Worm (Caenorhabditis elegans) whole organism, young adult: ENCODE data around the gene hot-6.

Experiments used
- B0336.3 ChIP-seq: fragments of 200-800 bp; sonication (Bioruptor generic); IDR thresholded peaks from 2 replicates; pipeline ENCODE4 v1.3.6; 2022; ENCODE audit warnings: missing genetic modification characterization, missing compliant biosample characterization
- F22D6.2 ChIP-seq: sonication (generic microtip); optimal IDR thresholded peaks from 2 replicates; lab custom pipeline; 2016; ENCODE audit warnings: mild to moderate bottlenecking, missing genetic modification characterization, missing compliant biosample characterization
- F23B12.7 ChIP-seq: sonication (generic microtip); optimal IDR thresholded peaks from 2 replicates; lab custom pipeline; 2017; ENCODE audit warnings: missing genetic modification characterization, mild to moderate bottlenecking, missing compliant biosample characterization, antibody characterized with exemption, moderate library complexity; ENCODE audit not compliant: insufficient read depth
- F49E8.2 ChIP-seq: sonication (generic microtip); optimal IDR thresholded peaks from 3 replicates; lab custom pipeline; 2017; ENCODE audit warnings: missing genetic modification characterization, mild to moderate bottlenecking, missing compliant biosample characterization, antibody characterized with exemption, moderate library complexity; ENCODE audit not compliant: insufficient read depth
- F52B5.7 ChIP-seq: sonication (generic microtip); optimal IDR thresholded peaks from 2 replicates; lab custom pipeline; 2016; ENCODE audit warnings: mild to moderate bottlenecking, missing genetic modification characterization, missing compliant biosample characterization
- F55B11.4 ChIP-seq: sonication (generic microtip); optimal IDR thresholded peaks from 2 replicates; lab custom pipeline; 2016; ENCODE audit warnings: missing compliant biosample characterization, missing genetic modification characterization, borderline replicate concordance; ENCODE audit not compliant: insufficient read depth
- F57C9.4 ChIP-seq: sonication (generic microtip); optimal IDR thresholded peaks from 2 replicates; lab custom pipeline; 2017; ENCODE audit warnings: mild to moderate bottlenecking, missing genetic modification characterization, missing compliant biosample characterization
- T07F8.4 ChIP-seq: sonication (generic microtip); optimal IDR thresholded peaks from 2 replicates; lab custom pipeline; 2016; ENCODE audit warnings: mild to moderate bottlenecking, missing genetic modification characterization, moderate library complexity, missing compliant biosample characterization
- Y53F4B.3 ChIP-seq: fragments of 200-800 bp; sonication (Bioruptor generic); IDR thresholded peaks from 2 replicates; pipeline ENCODE4 v1.3.6; 2022; ENCODE audit warnings: missing genetic modification reagents, missing genetic modification characterization, missing compliant biosample characterization
- Y56A3A.18 ChIP-seq: fragments of 200-800 bp; sonication (Bioruptor generic); IDR thresholded peaks from 2 replicates; pipeline ENCODE4 v1.3.6; 2022; ENCODE audit warnings: missing genetic modification reagents, missing genetic modification characterization, missing compliant biosample characterization
- ZK185.1 ChIP-seq: sonication (generic microtip); optimal IDR thresholded peaks from 2 replicates; lab custom pipeline; 2016; ENCODE audit warnings: mild to moderate bottlenecking, missing genetic modification characterization, missing compliant biosample characterization; ENCODE audit not compliant: poor library complexity, severe bottlenecking
- akir-1 ChIP-seq: fragments of 200-800 bp; sonication (Bioruptor generic); optimal IDR thresholded peaks from 2 replicates; lab custom pipeline; 2018; ENCODE audit warnings: mild to moderate bottlenecking, missing genetic modification characterization, moderate library complexity, missing compliant biosample characterization
- ama-1 ChIP-seq, 3 experiments: fragments of 150-350 bp in 1 of 3; sonication (generic microtip) in 2 of 3; optimal IDR thresholded peaks; 2 replicates each; lab custom pipeline; 2014 to 2018; ENCODE audit warnings: missing biosample characterization in 2 of 3, missing genetic modification characterization in 2 of 3, missing genetic modification reagents in 2 of 3
- aptf-3 ChIP-seq: fragments of 200-800 bp; sonication (Bioruptor generic); IDR thresholded peaks from 2 replicates; pipeline ENCODE4 v1.3.6; 2022; ENCODE audit warnings: missing genetic modification characterization, missing compliant biosample characterization
- atf-7 ChIP-seq: sonication (generic microtip); optimal IDR thresholded peaks from 2 replicates; lab custom pipeline; 2017; ENCODE audit warnings: mild to moderate bottlenecking, missing genetic modification characterization, missing compliant biosample characterization
- attf-5 ChIP-seq: fragments of 200-800 bp; sonication (Bioruptor generic); optimal IDR thresholded peaks from 2 replicates; lab custom pipeline; 2018; ENCODE audit warnings: mild to moderate bottlenecking, missing genetic modification characterization, missing compliant biosample characterization
- attf-6 ChIP-seq: fragments of 200-800 bp; sonication (Bioruptor generic); IDR thresholded peaks from 2 replicates; pipeline ENCODE4 v1.3.6; 2022; ENCODE audit warnings: missing genetic modification reagents, missing genetic modification characterization, missing compliant biosample characterization
- bed-2 ChIP-seq: fragments of 200-800 bp; sonication (Bioruptor generic); IDR thresholded peaks from 2 replicates; pipeline ENCODE4 v1.3.6; 2022; ENCODE audit warnings: missing genetic modification reagents, missing genetic modification characterization, missing compliant biosample characterization
- cebp-1 ChIP-seq, 2 experiments: fragments of 200-800 bp in 1 of 2; sonication (Bioruptor generic) in 1 of 2; sonication (generic microtip) in 1 of 2; IDR thresholded peaks in 1 of 2; optimal IDR thresholded peaks in 1 of 2; 2 replicates each; pipeline versions ENCODE4 v1.3.6 to Lab custom; 2017 to 2022; ENCODE audit warnings: missing compliant biosample characterization in 2 of 2, missing genetic modification characterization in 2 of 2, mild to moderate bottlenecking in 1 of 2, missing genetic modification reagents in 1 of 2, moderate library complexity in 1 of 2
- ceh-58 ChIP-seq: fragments of 200-800 bp; sonication (Bioruptor generic); IDR thresholded peaks from 2 replicates; pipeline ENCODE4 v1.3.6; 2022; ENCODE audit warnings: missing genetic modification characterization, missing compliant biosample characterization
- ceh-91 ChIP-seq: fragments of 200-800 bp; sonication (Bioruptor generic); IDR thresholded peaks from 2 replicates; pipeline ENCODE4 v1.3.6; 2022; ENCODE audit warnings: missing genetic modification reagents, missing genetic modification characterization, missing compliant biosample characterization
- die-1 ChIP-seq: sonication (generic microtip); optimal IDR thresholded peaks from 2 replicates; lab custom pipeline; 2016; ENCODE audit warnings: missing genotype, mild to moderate bottlenecking, missing genetic modification characterization, missing compliant biosample characterization
- dpff-1 ChIP-seq: sonication (generic microtip); optimal IDR thresholded peaks from 2 replicates; lab custom pipeline; 2017; ENCODE audit warnings: mild to moderate bottlenecking, missing genetic modification characterization, missing compliant biosample characterization
- dpl-1 ChIP-seq: fragments of 150-350 bp; optimal IDR thresholded peaks from 2 replicates; lab custom pipeline; 2014; ENCODE audit warnings: missing biosample characterization, missing genetic modification reagents, missing genetic modification characterization
- egrh-3 ChIP-seq: fragments of 200-800 bp; sonication (Bioruptor generic); IDR thresholded peaks from 2 replicates; pipeline ENCODE4 v1.3.6; 2022; ENCODE audit warnings: missing genetic modification reagents, missing genetic modification characterization, missing compliant biosample characterization
- ekl-4 ChIP-seq: fragments of 200-800 bp; sonication (Bioruptor generic); IDR thresholded peaks from 2 replicates; pipeline ENCODE4 v1.3.6; 2022; ENCODE audit warnings: missing genetic modification reagents, missing genetic modification characterization, missing compliant biosample characterization
- fkh-3 ChIP-seq: sonication (generic microtip); optimal IDR thresholded peaks from 2 replicates; lab custom pipeline; 2016; ENCODE audit warnings: mild to moderate bottlenecking, missing genetic modification characterization, missing compliant biosample characterization
- hlh-12 ChIP-seq: sonication (generic microtip); optimal IDR thresholded peaks from 2 replicates; lab custom pipeline; 2016; ENCODE audit warnings: missing genetic modification characterization, missing compliant biosample characterization
- hlh-26 ChIP-seq: fragments of 200-800 bp; sonication (Bioruptor generic); conservative IDR thresholded peaks from 2 replicates; pipeline ENCODE4 v1.3.6; 2022; ENCODE audit warnings: missing genetic modification reagents, missing genetic modification characterization, missing compliant biosample characterization
- hmg-1.2 ChIP-seq: fragments of 200-800 bp; sonication (Bioruptor generic); IDR thresholded peaks from 2 replicates; pipeline ENCODE4 v1.3.6; 2022; ENCODE audit warnings: missing genetic modification reagents, missing genetic modification characterization, missing compliant biosample characterization
- lir-1 ChIP-seq: fragments of 200-800 bp; sonication (Bioruptor generic); conservative IDR thresholded peaks from 2 replicates; pipeline ENCODE4 v1.3.6; 2022; ENCODE audit warnings: missing genetic modification reagents, missing genetic modification characterization, missing compliant biosample characterization
- lsy-27 ChIP-seq: sonication (generic microtip); optimal IDR thresholded peaks from 2 replicates; lab custom pipeline; 2017; ENCODE audit warnings: missing genetic modification characterization, mild to moderate bottlenecking, missing compliant biosample characterization, antibody characterized with exemption, missing genotype, borderline replicate concordance; ENCODE audit not compliant: insufficient read depth
- nhr-27 ChIP-seq: fragments of 200-800 bp; sonication (Bioruptor generic); optimal IDR thresholded peaks from 2 replicates; lab custom pipeline; 2018; ENCODE audit warnings: mild to moderate bottlenecking, missing genetic modification characterization, moderate library complexity, missing compliant biosample characterization
- nhr-90 ChIP-seq: sonication (generic microtip); optimal IDR thresholded peaks from 2 replicates; lab custom pipeline; 2016; ENCODE audit warnings: missing genotype, mild to moderate bottlenecking, missing genetic modification characterization, missing compliant biosample characterization
- pbrm-1 ChIP-seq: fragments of 200-800 bp; sonication (Bioruptor generic); IDR thresholded peaks from 2 replicates; pipeline ENCODE4 v1.3.6; 2022; ENCODE audit warnings: missing genetic modification reagents, missing genetic modification characterization, missing compliant biosample characterization
- rcor-1 ChIP-seq: fragments of 200-800 bp; sonication (Bioruptor generic); IDR thresholded peaks from 2 replicates; pipeline ENCODE4 v1.3.6; 2022; ENCODE audit warnings: missing genetic modification reagents, missing genetic modification characterization, missing compliant biosample characterization
- rec-8 ChIP-seq, 2 experiments: sonication (generic microtip); optimal IDR thresholded peaks; 2 replicates each; lab custom pipeline; 2016; ENCODE audit warnings: mild to moderate bottlenecking in 2 of 2, missing genetic modification characterization in 2 of 2, missing genetic modification reagents in 2 of 2, missing genotype in 2 of 2, missing biosample characterization in 1 of 2, missing compliant biosample characterization in 1 of 2, moderate library complexity in 1 of 2
- repo-1 ChIP-seq: sonication (generic microtip); optimal IDR thresholded peaks from 2 replicates; lab custom pipeline; 2017; ENCODE audit warnings: mild to moderate bottlenecking, missing genetic modification characterization, missing compliant biosample characterization
- snpc-1.1 ChIP-seq: sonication (generic microtip); optimal IDR thresholded peaks from 2 replicates; lab custom pipeline; 2017; ENCODE audit warnings: missing genetic modification characterization, mild to moderate bottlenecking, missing compliant biosample characterization, antibody characterized with exemption, moderate library complexity, missing genotype, missing genetic modification reagents; ENCODE audit not compliant: insufficient read depth
- sptf-2 ChIP-seq: fragments of 200-800 bp; sonication (Bioruptor generic); optimal IDR thresholded peaks from 2 replicates; lab custom pipeline; 2018; ENCODE audit warnings: mild to moderate bottlenecking, missing genetic modification characterization, missing compliant biosample characterization
- tbp1 ChIP-seq: fragments of 200-800 bp; sonication (Bioruptor generic); optimal IDR thresholded peaks from 2 replicates; lab custom pipeline; 2018; ENCODE audit warnings: mild to moderate bottlenecking, missing genetic modification characterization, missing compliant biosample characterization
- zfh-2 ChIP-seq: fragments of 200-800 bp; sonication (Bioruptor generic); conservative IDR thresholded peaks from 2 replicates; pipeline ENCODE4 v1.3.6; 2022; ENCODE audit warnings: missing genetic modification reagents, missing genetic modification characterization, missing compliant biosample characterization
- zim-3 ChIP-seq: sonication (generic microtip); optimal IDR thresholded peaks from 2 replicates; lab custom pipeline; 2017; ENCODE audit warnings: mild to moderate bottlenecking, missing genetic modification characterization, moderate library complexity, missing compliant biosample characterization
- ztf-25 ChIP-seq: fragments of 200-800 bp; sonication (Bioruptor generic); IDR thresholded peaks from 2 replicates; pipeline ENCODE4 v1.3.6; 2022; ENCODE audit warnings: missing genetic modification reagents, missing genetic modification characterization, missing compliant biosample characterization
- ztf-26 ChIP-seq: sonication (generic microtip); optimal IDR thresholded peaks from 2 replicates; lab custom pipeline; 2017; ENCODE audit warnings: missing genetic modification characterization, missing compliant biosample characterization
- ztf-3 ChIP-seq: fragments of 200-800 bp; sonication (Bioruptor generic); optimal IDR thresholded peaks from 2 replicates; lab custom pipeline; 2018; ENCODE audit warnings: mild to moderate bottlenecking, missing genetic modification characterization, missing compliant biosample characterization

hot-6 gene

ce11 chrV:11039379-11039954, 16.7 kb upstream of the hot-6 start, which contains the start of gene pak-2 (continued):
- TF ChIP-seq ceh-58 (GFP tag; lab: Robert Waterston, UW): no peak
- TF ChIP-seq zim-3 (tag; lab: Kevin White, UChicago): no peak
- peak; percentile 86 for TF ChIP-seq F23B12.7
- TF ChIP-seq nhr-27 (tag; lab: Kevin White, UChicago): no peak
- no peak for TF ChIP-seq B0336.3
- no peak for TF ChIP-seq lir-1 (GFP tag; lab: Robert Waterston, UW)
- no peak for TF ChIP-seq T07F8.4 (tag; lab: Kevin White, UChicago)
- no peak for TF ChIP-seq dpl-1 (GFP tag; lab: Kevin White, UChicago)
- 0 out of 2 replicates have a peak, but pooled peaks have one; percentile 32 for TF ChIP-seq rcor-1 (GFP tag; lab: Robert Waterston, UW)
- no peak for TF ChIP-seq F57C9.4 (tag; lab: Kevin White, UChicago)
- TF ChIP-seq die-1: no peak
- no peak for TF ChIP-seq fkh-3 (tag; lab: Kevin White, UChicago)
- TF ChIP-seq snpc-1.1 (tag; lab: Kevin White, UChicago): no peak
- TF ChIP-seq ztf-26 (tag; lab: Kevin White, UChicago): no peak
- no peak for TF ChIP-seq ceh-91
- TF ChIP-seq ZK185.1 (tag; lab: Kevin White, UChicago): no peak
- no peak for TF ChIP-seq repo-1 (tag; lab: Kevin White, UChicago)
- TF ChIP-seq hmg-1.2: peak; percentile 58; the same call in 1 of the 2 replicates
- no peak for TF ChIP-seq hlh-26 (GFP tag; lab: Robert Waterston, UW)
- TF ChIP-seq cebp-1 (GFP tag; IDR thresholded peaks at IDR 0.05; lab: Robert Waterston, UW): no peak
- TF ChIP-seq cebp-1 (tag; optimal IDR thresholded peaks at IDR 0.05; lab: Kevin White, UChicago): peak; percentile 55
- TF ChIP-seq nhr-90: no peak
- 0 out of 2 replicates have a peak, but pooled peaks have one; percentile 69 for TF ChIP-seq bed-2
- TF ChIP-seq ekl-4 (GFP tag; lab: Robert Waterston, UW): no peak
- peak; percentile 83 for TF ChIP-seq attf-5 (GFP tag; lab: Kevin White, UChicago)
- no peak for TF ChIP-seq Y56A3A.18 (GFP tag; lab: Robert Waterston, UW)
- TF ChIP-seq F22D6.2 (tag; lab: Kevin White, UChicago): no peak
- peak; percentile 64 for TF ChIP-seq akir-1
- no peak for TF ChIP-seq Y53F4B.3 (GFP tag; lab: Robert Waterston, UW)
- no peak for TF ChIP-seq zfh-2 (GFP tag; lab: Robert Waterston, UW)
- TF ChIP-seq F49E8.2: peak; percentile 26
- no peak for TF ChIP-seq attf-6 (GFP tag; lab: Robert Waterston, UW)
- TF ChIP-seq aptf-3 (GFP tag; lab: Robert Waterston, UW): no peak
- no peak for TF ChIP-seq rec-8 (tag; optimal IDR thresholded peaks at IDR 0.05; lab: Kevin White, UChicago)
- no peak for TF ChIP-seq ama-1 (optimal IDR thresholded peaks at IDR 0.05; lab: Kevin White, UChicago)
- no peak for TF ChIP-seq ama-1 (GFP tag; optimal IDR thresholded peaks at IDR 0.05; lab: Kevin White, UChicago)
- peak; percentile 54; the same call in 1 of the 2 replicates for TF ChIP-seq pbrm-1 (GFP tag; lab: Robert Waterston, UW)
- TF ChIP-seq egrh-3 (GFP tag; lab: Robert Waterston, UW): no peak
- no peak for TF ChIP-seq ztf-3
- no peak for TF ChIP-seq lsy-27 (tag; lab: Kevin White, UChicago)
- TF ChIP-seq F55B11.4 (tag; lab: Kevin White, UChicago): no peak
- TF ChIP-seq sptf-2 (GFP tag; lab: Kevin White, UChicago): no peak
- no peak for TF ChIP-seq F52B5.7
- TF ChIP-seq atf-7 (tag; lab: Kevin White, UChicago): no peak
- no peak for TF ChIP-seq dpff-1 (tag; lab: Kevin White, UChicago)
- no peak for TF ChIP-seq hlh-12 (tag; lab: Kevin White, UChicago)
- TF ChIP-seq ztf-25 (GFP tag; lab: Robert Waterston, UW): no peak
- peak; percentile 30 for TF ChIP-seq tbp1 (GFP tag; lab: Kevin White, UChicago)
